Worm (Caenorhabditis elegans): ENCODE measurements around the gene srj-57.

srj-57 gene

ce11 chrV:2877509-2877908 is 22.1 kb upstream of the srj-57 start, which contains the start of gene F37B4.10 (continued):
- no peak for TF ChIP-seq duxl-1 (tag; optimal IDR thresholded peaks at IDR 0.05; ENCODE audit: poor library complexity)

ce11 chrV:2876188-2876831 is 20.9 kb upstream of the srj-57 start:
- TF ChIP-seq dve-1 (tag; optimal IDR thresholded peaks at IDR 0.05; ENCODE audit: insufficient read depth): no peak
- TF ChIP-seq spr-1 (tag; optimal IDR thresholded peaks at IDR 0.05): no peak
- no peak for TF ChIP-seq lin-29 (GFP tag; IDR thresholded peaks at IDR 0.05)
- no peak for TF ChIP-seq ceh-44 (GFP tag; IDR thresholded peaks at IDR 0.05)
- TF ChIP-seq lin-1 (GFP tag; IDR thresholded peaks at IDR 0.05): no peak
- peak; percentile 65 for TF ChIP-seq aha-1 (tag)
- TF ChIP-seq hif-1 (tag; optimal IDR thresholded peaks at IDR 0.05): no peak
- TF ChIP-seq nhr-237 (tag; optimal IDR thresholded peaks at IDR 0.05): no peak
- no peak for TF ChIP-seq D1046.2 (GFP tag; IDR thresholded peaks at IDR 0.05)
- no peak for TF ChIP-seq madf-9 (GFP tag; conservative IDR thresholded peaks at IDR 0.05)
- no peak for TF ChIP-seq T26A8.4 (GFP tag; IDR thresholded peaks at IDR 0.05)
- TF ChIP-seq Y105C5A.15 (GFP tag; IDR thresholded peaks at IDR 0.05): no peak
- TF ChIP-seq lin-39 (tag; optimal IDR thresholded peaks at IDR 0.05): no peak
- no peak for TF ChIP-seq duxl-1 (tag; optimal IDR thresholded peaks at IDR 0.05; ENCODE audit: poor library complexity)
- TF ChIP-seq R02D3.7 (tag; optimal IDR thresholded peaks at IDR 0.05): no peak
- TF ChIP-seq ces-1 (GFP tag; optimal IDR thresholded peaks at IDR 0.05): no peak
- 0 out of 2 replicates have a peak, but pooled peaks have one; percentile 13 for TF ChIP-seq php-3 (GFP tag; IDR thresholded peaks at IDR 0.05)
- TF ChIP-seq unc-130 (GFP tag; optimal IDR thresholded peaks at IDR 0.05): no peak
- TF ChIP-seq tag-97 (GFP tag; IDR thresholded peaks at IDR 0.05): no peak
- TF ChIP-seq ceh-62 (tag; optimal IDR thresholded peaks at IDR 0.05): no peak
- no peak for TF ChIP-seq ZK337.2 (GFP tag; IDR thresholded peaks at IDR 0.05)
- no peak for TF ChIP-seq saeg-2 (GFP tag; IDR thresholded peaks at IDR 0.05)
- peak in 1 of 2 experiments; percentile 76 for TF ChIP-seq unc-62 (GFP tag; optimal IDR thresholded peaks at IDR 0.05 in 1 of 2)
- TF ChIP-seq unc-62 (tag; optimal IDR thresholded peaks at IDR 0.05): no peak

ce11 chrV:2875422-2875821 is 20.0 kb upstream of the srj-57 start, which contains the start of gene folt-2:
TSS of gene folt-2 (minus strand) at chrV:2875600.
- TF ChIP-seq snpc-4 (tag; optimal IDR thresholded peaks at IDR 0.05) (no peak), ceh-44 (GFP tag; IDR thresholded peaks at IDR 0.05) (no peak), pqm-1 (tag; optimal IDR thresholded peaks at IDR 0.05) (peak; percentile 25), nhr-237 (tag; optimal IDR thresholded peaks at IDR 0.05) (no peak), lin-1 (GFP tag; IDR thresholded peaks at IDR 0.05) (no peak), dmd-9 (GFP tag; IDR thresholded peaks at IDR 0.05) (no peak), php-3 (GFP tag; IDR thresholded peaks at IDR 0.05) (peak; percentile 56; the same call in 1 of the 2 replicates), hlh-11 (tag; optimal IDR thresholded peaks at IDR 0.05) (peak; percentile 37), gei-8 (GFP tag; optimal IDR thresholded peaks at IDR 0.05) (no peak), dmd-6 (GFP tag; IDR thresholded peaks at IDR 0.05) (peak; percentile 72), Y5F2A.4 (GFP tag; optimal IDR thresholded peaks at IDR 0.05) (no peak), hlh-30 (tag; optimal IDR thresholded peaks at IDR 0.05; ENCODE audit: insufficient read depth) (no peak), lin-15B (tag; optimal IDR thresholded peaks at IDR 0.05) (no peak), fos-1 (tag; optimal IDR thresholded peaks at IDR 0.05) (no peak), mdl-1 (tag; optimal IDR thresholded peaks at IDR 0.05) (no peak), unc-62 (GFP tag; optimal IDR thresholded peaks at IDR 0.05 in 1 of 2) (no peak), unc-62 (tag; optimal IDR thresholded peaks at IDR 0.05) (no peak), egl-27 (tag; optimal IDR thresholded peaks at IDR 0.05) (no peak), aha-1 (tag) (no peak), arid-1 (GFP tag; conservative IDR thresholded peaks at IDR 0.05) (no peak), T20F7.1 (GFP tag; optimal IDR thresholded peaks at IDR 0.05) (no peak), ceh-20 (GFP tag; IDR thresholded peaks at IDR 0.05) (no peak; the same call in 1 of the 2 replicates), dve-1 (tag; optimal IDR thresholded peaks at IDR 0.05; ENCODE audit: insufficient read depth) (peak; percentile 74), ceh-32 (tag; optimal IDR thresholded peaks at IDR 0.05; ENCODE audit: poor library complexity) (no peak), saeg-2 (GFP tag; IDR thresholded peaks at IDR 0.05) (no peak), mep-1 (tag; optimal IDR thresholded peaks at IDR 0.05) (peak; percentile 16), daf-8 (GFP tag; IDR thresholded peaks at IDR 0.05) (no peak), nhr-111 (GFP tag; optimal IDR thresholded peaks at IDR 0.05) (no peak), F44E2.7 (GFP tag; IDR thresholded peaks at IDR 0.05) (no peak), nhr-48 (tag; optimal IDR thresholded peaks at IDR 0.05) (no peak), zip-11 (GFP tag; IDR thresholded peaks at IDR 0.05) (no peak), R02D3.7 (tag; optimal IDR thresholded peaks at IDR 0.05) (no peak), duxl-1 (tag; optimal IDR thresholded peaks at IDR 0.05; ENCODE audit: poor library complexity) (no peak)

Measured in whole organism, L4 larva.